Worm (Caenorhabditis elegans): ENCODE measurements around the gene C54E4.4.

DNA sequence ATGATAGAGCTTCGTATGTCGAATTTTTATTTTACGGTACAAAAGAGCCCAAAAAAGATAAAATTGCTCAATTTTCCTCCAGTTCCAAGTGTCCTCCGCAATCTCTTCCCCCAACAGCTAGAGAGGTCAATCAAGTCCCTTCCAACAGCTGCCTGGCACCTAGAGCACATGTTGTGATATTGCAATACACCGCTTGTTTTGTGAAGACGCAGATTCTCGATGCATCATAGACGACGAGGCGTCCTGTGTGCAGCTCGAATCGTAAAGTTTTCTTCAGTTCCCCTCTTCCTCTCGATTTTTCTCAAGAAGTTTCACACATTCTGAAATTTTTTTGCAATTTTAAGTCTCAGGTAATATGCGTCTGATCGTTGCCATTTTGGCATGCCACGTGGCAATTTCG, 31.8 kb downstream of the C54E4.4 start, which contains the start of gene test-1:
- TF ChIP-seq hlh-15 (tag; optimal IDR thresholded peaks at IDR 0.05) (no peak), ztf-16 (tag; optimal IDR thresholded peaks at IDR 0.05) (no peak), zip-5 (tag; optimal IDR thresholded peaks at IDR 0.05) (no peak), madf-2 (tag; optimal IDR thresholded peaks at IDR 0.05) (no peak), lim-6 (tag; optimal IDR thresholded peaks at IDR 0.05) (no peak), nfya-1 (tag; optimal IDR thresholded peaks at IDR 0.05) (no peak), ceh-9 (tag; optimal IDR thresholded peaks at IDR 0.05) (no peak), pha-4 (tag; optimal IDR thresholded peaks at IDR 0.05) (no peak)

Measured in whole organism, late embryonic.